Worm (Caenorhabditis elegans): ENCODE results near the gene bgnt-1.2.

The bgnt-1.2 gene

ce11 chrV:2110368-2110767 lies 8.1 kb downstream of the bgnt-1.2 start, which contains the start of gene F22F7.3 (continued):
- TF ChIP-seq ceh-44 (GFP tag; IDR thresholded peaks at IDR 0.05): no peak
- no peak for TF ChIP-seq nhr-237 (tag; optimal IDR thresholded peaks at IDR 0.05)

ce11 chrV:2109295-2109694 lies 9.2 kb downstream of the bgnt-1.2 start, which contains the start of gene ckb-4:
ckb-4 (minus strand) TSS chrV:2109434.
- TF ChIP-seq pqm-1 (tag; optimal IDR thresholded peaks at IDR 0.05): peak; percentile 4
- no peak for TF ChIP-seq nhr-42 (GFP tag; IDR thresholded peaks at IDR 0.05)
- no peak for TF ChIP-seq lsy-2 (tag; optimal IDR thresholded peaks at IDR 0.05)
- no peak for TF ChIP-seq pha-4 (GFP tag; IDR thresholded peaks at IDR 0.05)
- TF ChIP-seq pha-4 (tag; optimal IDR thresholded peaks at IDR 0.05): peak; percentile 44
- TF ChIP-seq Y48G9A.11 (GFP tag; IDR thresholded peaks at IDR 0.05): no peak
- TF ChIP-seq nhr-77 (tag; optimal IDR thresholded peaks at IDR 0.05): peak; percentile 10
- no peak for TF ChIP-seq nhr-48 (tag; optimal IDR thresholded peaks at IDR 0.05)
- TF ChIP-seq hif-1 (tag; optimal IDR thresholded peaks at IDR 0.05): peak in 1 of 2 experiments; percentile 2
- peak; percentile 66 for TF ChIP-seq aha-1 (tag)
- peak; percentile 32 for TF ChIP-seq dpl-1 (GFP tag; optimal IDR thresholded peaks at IDR 0.05)
- peak; percentile 39 for TF ChIP-seq nhr-6 (tag; optimal IDR thresholded peaks at IDR 0.05)
- TF ChIP-seq mes-2 (tag; optimal IDR thresholded peaks at IDR 0.05; ENCODE audit: poor library complexity, severe bottlenecking): no peak
- no peak for TF ChIP-seq nhr-25 (tag; optimal IDR thresholded peaks at IDR 0.05; ENCODE audit: borderline replicate concordance, insufficient read depth)
- peak; percentile 95 for TF ChIP-seq nhr-28 (tag; optimal IDR thresholded peaks at IDR 0.05)
- no peak for TF ChIP-seq mep-1 (tag; optimal IDR thresholded peaks at IDR 0.05)
- TF ChIP-seq nhr-11 (tag; optimal IDR thresholded peaks at IDR 0.05): peak; percentile 15
- TF ChIP-seq lin-38 (GFP tag; IDR thresholded peaks at IDR 0.05): no peak
- TF ChIP-seq ceh-44 (GFP tag; IDR thresholded peaks at IDR 0.05): no peak
- TF ChIP-seq lin-13 (GFP tag; optimal IDR thresholded peaks at IDR 0.05): peak; percentile 26
- TF ChIP-seq skn-1 (tag; optimal IDR thresholded peaks at IDR 0.05): no peak
- TF ChIP-seq php-3 (GFP tag; IDR thresholded peaks at IDR 0.05): no peak
- TF ChIP-seq aly-2 (tag; optimal IDR thresholded peaks at IDR 0.05): no peak
- TF ChIP-seq ceh-62 (tag; optimal IDR thresholded peaks at IDR 0.05): no peak

ce11 chrV:2105976-2106375 lies 12.5 kb downstream of the bgnt-1.2 start, which contains the start of gene F22F7.4:
F22F7.4 (minus strand) TSS chrV:2106076.
- TF ChIP-seq Y48G9A.11 (GFP tag; IDR thresholded peaks at IDR 0.05): no peak
- no peak for TF ChIP-seq hif-1 (tag; optimal IDR thresholded peaks at IDR 0.05)
- no peak for TF ChIP-seq daf-12 (tag; optimal IDR thresholded peaks at IDR 0.05)
- TF ChIP-seq php-3 (GFP tag; IDR thresholded peaks at IDR 0.05): no peak

ce11 chrV:2103118-2103517 lies 15.4 kb downstream of the bgnt-1.2 start, which contains the start of gene F36F12.1:
F36F12.1 (minus strand) TSS chrV:2103218.
- TF ChIP-seq rbr-2 (tag; optimal IDR thresholded peaks at IDR 0.05) (no peak), nhr-77 (tag; optimal IDR thresholded peaks at IDR 0.05) (no peak), lir-3 (tag; optimal IDR thresholded peaks at IDR 0.05) (no peak), fos-1 (tag; optimal IDR thresholded peaks at IDR 0.05) (no peak), nhr-28 (tag; optimal IDR thresholded peaks at IDR 0.05) (no peak), zfp-3 (GFP tag; conservative IDR thresholded peaks at IDR 0.05) (no peak), lsy-2 (tag; optimal IDR thresholded peaks at IDR 0.05) (no peak), snpc-4 (tag; optimal IDR thresholded peaks at IDR 0.05) (no peak), nhr-11 (tag; optimal IDR thresholded peaks at IDR 0.05) (no peak), dmd-9 (GFP tag; IDR thresholded peaks at IDR 0.05) (no peak), pha-4 (GFP tag; IDR thresholded peaks at IDR 0.05) (no peak), pha-4 (tag; optimal IDR thresholded peaks at IDR 0.05) (no peak), nhr-6 (tag; optimal IDR thresholded peaks at IDR 0.05) (no peak), ctbp-1 (GFP tag; IDR thresholded peaks at IDR 0.05) (no peak), spr-3 (GFP tag; optimal IDR thresholded peaks at IDR 0.05) (no peak), unc-62 (GFP tag; optimal IDR thresholded peaks at IDR 0.05 in 1 of 2) (no peak), unc-62 (tag; optimal IDR thresholded peaks at IDR 0.05) (no peak), daf-8 (GFP tag; IDR thresholded peaks at IDR 0.05) (no peak), ama-1 (optimal IDR thresholded peaks at IDR 0.05) (no peak), mes-2 (tag; optimal IDR thresholded peaks at IDR 0.05; ENCODE audit: poor library complexity, severe bottlenecking) (no peak), tra-1 (GFP tag; IDR thresholded peaks at IDR 0.05) (no peak), fkh-10 (GFP tag; optimal IDR thresholded peaks at IDR 0.05) (no peak)

Measured in whole organism, L4 larva.